Worm (Caenorhabditis elegans): ENCODE data around the gene mlc-5.

Gene mlc-5

DNA sequence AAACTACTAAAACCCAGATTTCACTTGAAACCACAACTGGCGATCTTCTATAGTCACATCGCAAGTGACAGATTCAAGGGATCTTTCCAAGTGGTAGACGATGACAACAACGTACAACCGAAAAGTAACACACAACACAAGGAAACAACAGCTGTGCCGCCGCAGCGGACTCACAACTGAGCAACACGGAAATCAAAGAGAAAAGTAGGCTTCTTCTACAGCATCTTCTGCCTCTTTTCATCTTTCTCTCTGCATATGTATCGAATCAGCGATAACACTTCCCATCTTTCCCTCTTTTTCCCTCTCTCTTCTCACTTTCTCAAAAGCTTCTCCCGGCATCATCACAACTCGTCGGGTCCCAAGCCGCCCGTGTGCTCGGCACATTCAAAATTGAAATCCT, 6.3 kb upstream of the mlc-5 start, which contains the start of gene T12D8.9 (continued):
- TF ChIP-seq ztf-6 (GFP tag; IDR thresholded peaks at IDR 0.05) (no peak), nhr-90 (tag; optimal IDR thresholded peaks at IDR 0.05) (no peak), repo-1 (tag; optimal IDR thresholded peaks at IDR 0.05) (no peak)

DNA sequence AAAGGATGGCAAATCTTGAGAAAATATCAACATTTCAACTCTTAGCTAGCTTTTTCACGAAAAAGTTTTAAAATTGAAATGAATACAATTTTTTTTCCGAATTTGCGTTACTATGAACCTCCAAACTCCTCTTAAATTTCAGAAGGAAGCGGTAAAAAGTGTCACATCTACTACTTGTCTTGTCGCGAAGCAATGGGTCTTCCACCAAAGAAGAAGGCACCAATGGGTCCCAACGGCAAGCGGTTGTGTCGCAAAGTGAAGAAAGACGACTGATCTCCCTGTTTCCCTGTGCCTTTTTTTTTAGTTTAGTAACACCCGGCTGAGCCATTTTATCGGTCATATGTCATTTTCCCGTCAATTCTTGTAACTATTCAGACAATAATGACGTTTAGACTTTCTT, 2.1 kb upstream of the mlc-5 start:
- no peak for TF ChIP-seq mes-4 (tag; optimal IDR thresholded peaks at IDR 0.05)
- TF ChIP-seq nhr-120 (GFP tag; IDR thresholded peaks at IDR 0.05): no peak
- TF ChIP-seq B0336.3 (GFP tag; IDR thresholded peaks at IDR 0.05): no peak
- TF ChIP-seq nfyb-1 (GFP tag; IDR thresholded peaks at IDR 0.05): 0 out of 2 replicates have a peak, but pooled peaks have one; percentile 23
- TF ChIP-seq lin-35 (GFP tag; optimal IDR thresholded peaks at IDR 0.05): peak in 1 of 3 experiments; percentile 4

DNA sequence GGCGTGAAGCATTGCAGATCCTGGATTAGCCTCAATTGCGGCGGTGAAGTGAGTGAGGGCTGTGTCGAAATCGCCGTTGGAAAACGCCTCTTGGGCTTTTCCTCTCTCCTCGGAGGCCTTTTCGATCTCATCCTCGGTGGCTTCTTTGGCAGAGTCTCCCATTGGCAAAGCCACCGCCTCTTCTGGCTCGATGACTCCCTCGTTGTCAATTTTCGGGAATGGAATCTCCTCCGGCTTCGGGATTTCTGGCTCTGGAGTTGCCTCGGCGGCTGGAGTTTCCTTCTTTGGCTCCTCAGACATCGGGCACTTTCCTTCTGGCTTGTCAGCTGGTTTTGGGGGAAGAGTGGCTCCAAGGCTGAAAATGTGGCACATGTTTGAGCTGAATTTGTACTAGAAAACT, 1.4 kb upstream of the mlc-5 start:
- TF ChIP-seq madf-3 (GFP tag; IDR thresholded peaks at IDR 0.05): 0 out of 2 replicates have a peak, but pooled peaks have one; percentile 30
- peak; percentile 53; the same call in 1 of the 2 replicates for TF ChIP-seq egrh-3 (GFP tag; IDR thresholded peaks at IDR 0.05)
- peak; percentile 45; the same call in 1 of the 2 replicates for TF ChIP-seq hsf-1 (GFP tag; IDR thresholded peaks at IDR 0.05)
- TF ChIP-seq ZK185.1 (tag; optimal IDR thresholded peaks at IDR 0.05; ENCODE audit: poor library complexity, severe bottlenecking): no peak
- TF ChIP-seq rcor-1 (GFP tag; IDR thresholded peaks at IDR 0.05): 0 out of 2 replicates have a peak, but pooled peaks have one; percentile 9
- TF ChIP-seq snpc-3.4 (tag; optimal IDR thresholded peaks at IDR 0.05): no peak
- TF ChIP-seq zfh-2 (GFP tag; conservative IDR thresholded peaks at IDR 0.05): peak; percentile 79
- peak; percentile 52 for TF ChIP-seq F57A8.1 (GFP tag; optimal IDR thresholded peaks at IDR 0.05)

DNA sequence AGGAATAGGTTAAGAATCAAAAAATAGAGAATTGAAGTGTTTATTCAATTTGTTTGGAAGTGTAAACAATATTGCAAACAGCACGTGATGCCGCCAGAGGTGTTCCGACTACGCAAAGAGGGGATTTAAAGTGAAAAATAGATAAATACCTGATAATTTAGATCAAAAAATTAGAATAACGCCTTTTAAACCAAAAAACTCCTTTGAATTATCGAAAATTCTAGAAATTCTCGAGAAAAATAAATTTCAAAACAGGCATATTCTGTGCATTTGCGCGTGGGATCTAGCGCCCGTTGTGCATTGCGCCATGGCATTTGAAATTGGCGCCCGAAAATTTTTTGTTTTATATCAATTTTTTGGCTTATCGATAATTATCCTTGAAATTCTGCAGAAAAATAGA, 846 bp upstream of the mlc-5 start, which contains the start of gene hip-1:
Gene hip-1, minus strand, starts transcription at position 225 of the 400 bp plus-strand sequence.
- no peak for TF ChIP-seq chd-7 (tag; optimal IDR thresholded peaks at IDR 0.05)
- no peak for TF ChIP-seq lag-1 (GFP tag; IDR thresholded peaks at IDR 0.05)
- TF ChIP-seq hsf-1 (GFP tag; IDR thresholded peaks at IDR 0.05): peak; percentile 93
- TF ChIP-seq D2030.7 (GFP tag; IDR thresholded peaks at IDR 0.05): peak; percentile 71
- TF ChIP-seq ekl-4 (GFP tag; IDR thresholded peaks at IDR 0.05): peak; percentile 22; the same call in 1 of the 2 replicates
- peak; percentile 64; the same call in 1 of the 2 replicates for TF ChIP-seq madf-8 (GFP tag; conservative IDR thresholded peaks at IDR 0.05)
- TF ChIP-seq efl-1 (GFP tag; optimal IDR thresholded peaks at IDR 0.05): peak; percentile 75
- peak; percentile 86 for TF ChIP-seq lin-54 (GFP tag; optimal IDR thresholded peaks at IDR 0.05)
- TF ChIP-seq pbrm-1 (GFP tag; IDR thresholded peaks at IDR 0.05): 0 out of 2 replicates have a peak, but pooled peaks have one; percentile 25
- peak; percentile 10 for TF ChIP-seq unc-130 (GFP tag; optimal IDR thresholded peaks at IDR 0.05)
- peak; percentile 30 for TF ChIP-seq tlf-1 (GFP tag; optimal IDR thresholded peaks at IDR 0.05)
- TF ChIP-seq lin-40 (tag; optimal IDR thresholded peaks at IDR 0.05): no peak
- TF ChIP-seq snpc-1.3 (tag; optimal IDR thresholded peaks at IDR 0.05; ENCODE audit: insufficient read depth): peak; percentile 36
- TF ChIP-seq pha-4 (tag; optimal IDR thresholded peaks at IDR 0.05): peak; percentile 6
- no peak for TF ChIP-seq repo-1 (tag; optimal IDR thresholded peaks at IDR 0.05)
- peak; percentile 62 for TF ChIP-seq attf-5 (GFP tag; optimal IDR thresholded peaks at IDR 0.05)
- TF ChIP-seq ztf-25 (GFP tag; IDR thresholded peaks at IDR 0.05): no peak
- no peak for TF ChIP-seq hrde-1 (tag; optimal IDR thresholded peaks at IDR 0.05; ENCODE audit: borderline replicate concordance)
- peak; percentile 13 for TF ChIP-seq rpc-1 (optimal IDR thresholded peaks at IDR 0.05)
- TF ChIP-seq rpc-1 (tag; optimal IDR thresholded peaks at IDR 0.05): no peak
- peak; percentile 83 for TF ChIP-seq ceh-91 (GFP tag; IDR thresholded peaks at IDR 0.05)
- TF ChIP-seq F23B12.7 (tag; optimal IDR thresholded peaks at IDR 0.05; ENCODE audit: insufficient read depth): peak; percentile 77
- TF ChIP-seq snpc-4 (GFP tag; optimal IDR thresholded peaks at IDR 0.05): no peak
- TF ChIP-seq snpc-4 (tag; optimal IDR thresholded peaks at IDR 0.05): peak in 2 of 4 experiments; percentile 1 to 26
- peak; percentile 39 for TF ChIP-seq xnd-1 (tag; optimal IDR thresholded peaks at IDR 0.05)
- TF ChIP-seq zfh-2 (GFP tag; conservative IDR thresholded peaks at IDR 0.05): no peak
- TF ChIP-seq madf-10 (tag; optimal IDR thresholded peaks at IDR 0.05): no peak
- TF ChIP-seq lsl-1 (GFP tag; optimal IDR thresholded peaks at IDR 0.05): peak; percentile 63
- no peak for TF ChIP-seq cebp-1 (GFP tag; IDR thresholded peaks at IDR 0.05)
- TF ChIP-seq cebp-1 (tag; optimal IDR thresholded peaks at IDR 0.05): peak; percentile 76
- peak; percentile 37 for TF ChIP-seq snpc-3.4 (tag; optimal IDR thresholded peaks at IDR 0.05)
- peak in 1 of 3 experiments; percentile 65 for TF ChIP-seq lin-35 (GFP tag; optimal IDR thresholded peaks at IDR 0.05)

Data from whole organism, young adult.